Fruit fly (Drosophila melanogaster): Measurements from ENCODE around the gene Gr10b.

Gene Gr10b

dm6 chrX:11446792-11447405, 33.9 kb upstream of the Gr10b start (continued):
- peak; percentile 58 for TF ChIP-seq sd (tag; optimal IDR thresholded peaks at IDR 0.05)
- TF ChIP-seq CG13624 (GFP tag; optimal IDR thresholded peaks at IDR 0.05): peak; percentile 90
- peak; percentile 87 for TF ChIP-seq al (GFP tag; IDR thresholded peaks at IDR 0.05)
- peak; percentile 12 for TF ChIP-seq dm (GFP tag; optimal IDR thresholded peaks at IDR 0.05)
- peak; percentile 51 for TF ChIP-seq CG17568 (GFP tag; optimal IDR thresholded peaks at IDR 0.05)
- TF ChIP-seq CG7556 (GFP tag; optimal IDR thresholded peaks at IDR 0.05): peak; percentile 73
- no peak for TF ChIP-seq hth (optimal IDR thresholded peaks at IDR 0.05)
- TF ChIP-seq pfk (GFP tag; optimal IDR thresholded peaks at IDR 0.05): no peak
- no peak; the same call in 2 of the 3 replicates for TF ChIP-seq ase (GFP tag; IDR thresholded peaks at IDR 0.05)
- TF ChIP-seq Poxn (GFP tag; IDR thresholded peaks at IDR 0.05): peak; percentile 80
- TF ChIP-seq CG2712 (tag; optimal IDR thresholded peaks at IDR 0.05): peak; percentile 34
- no peak for TF ChIP-seq Sin3A (optimal IDR thresholded peaks at IDR 0.05)
- peak; percentile 91 for TF ChIP-seq Taf1 (GFP tag; IDR thresholded peaks at IDR 0.05)
- TF ChIP-seq Doc3 (GFP tag; IDR thresholded peaks at IDR 0.05; ENCODE audit: partially characterized antibody): no peak
- TF ChIP-seq CG13775 (GFP tag; optimal IDR thresholded peaks at IDR 0.05): peak; percentile 59
- peak; percentile 60 for TF ChIP-seq fd96Cb (tag; optimal IDR thresholded peaks at IDR 0.05)
- TF ChIP-seq dimm (GFP tag; IDR thresholded peaks at IDR 0.05): no peak
- peak; percentile 88 for TF ChIP-seq CG7839 (tag; optimal IDR thresholded peaks at IDR 0.05)
- TF ChIP-seq cwo (GFP tag; optimal IDR thresholded peaks at IDR 0.05): peak; percentile 83
- TF ChIP-seq Sry-β (GFP tag; optimal IDR thresholded peaks at IDR 0.05): no peak
- peak; percentile 78 for TF ChIP-seq B-H2 (GFP tag; optimal IDR thresholded peaks at IDR 0.05)
- TF ChIP-seq ara (GFP tag; IDR thresholded peaks at IDR 0.05): peak; percentile 6; the same call in 1 of the 2 replicates
- TF ChIP-seq ci (GFP tag; IDR thresholded peaks at IDR 0.05): peak; percentile 78
- peak; percentile 41 for TF ChIP-seq CG3163 (GFP tag; optimal IDR thresholded peaks at IDR 0.05)
- TF ChIP-seq org-1 (GFP tag; optimal IDR thresholded peaks at IDR 0.05): peak; percentile 71
- TF ChIP-seq pita (GFP tag; optimal IDR thresholded peaks at IDR 0.05): no peak
- TF ChIP-seq sug (tag; optimal IDR thresholded peaks at IDR 0.05): peak; percentile 75
- TF ChIP-seq prd (optimal IDR thresholded peaks at IDR 0.05): no peak
- TF ChIP-seq prd (GFP tag; IDR thresholded peaks at IDR 0.05): peak; percentile 85
- TF ChIP-seq wdn (GFP tag; IDR thresholded peaks at IDR 0.05): peak; percentile 86
- no peak for TF ChIP-seq ato (GFP tag; IDR thresholded peaks at IDR 0.05; ENCODE audit: partially characterized antibody)
- TF ChIP-seq eyg (GFP tag; optimal IDR thresholded peaks at IDR 0.05): peak; percentile 66
- peak; percentile 16 for TF ChIP-seq Nf-YC (tag; optimal IDR thresholded peaks at IDR 0.05)
- TF ChIP-seq CG4820 (GFP tag; optimal IDR thresholded peaks at IDR 0.05): peak; percentile 41
- peak in 1 of 2 experiments; percentile 17 for TF ChIP-seq Eip74EF (GFP tag; optimal IDR thresholded peaks at IDR 0.05)
- peak; percentile 48; the same call in 1 of the 2 replicates for TF ChIP-seq CG8765 (GFP tag; IDR thresholded peaks at IDR 0.05)
- TF ChIP-seq CG30431 (GFP tag; optimal IDR thresholded peaks at IDR 0.05): peak; percentile 26
- peak; percentile 47 for TF ChIP-seq chn (GFP tag; optimal IDR thresholded peaks at IDR 0.05)
- TF ChIP-seq Dip3 (GFP tag; optimal IDR thresholded peaks at IDR 0.05): peak; percentile 95
- no peak for TF ChIP-seq CG10979 (tag; optimal IDR thresholded peaks at IDR 0.05)
- TF ChIP-seq klu (GFP tag; IDR thresholded peaks at IDR 0.05): peak; percentile 58
- no peak for TF ChIP-seq Dip2 (GFP tag; IDR thresholded peaks at IDR 0.05)
- peak; percentile 79 for TF ChIP-seq CHES-1-like (GFP tag; optimal IDR thresholded peaks at IDR 0.05)
- peak; percentile 75 for TF ChIP-seq CG16815 (GFP tag; optimal IDR thresholded peaks at IDR 0.05)
- peak; percentile 97 for TF ChIP-seq CG2120 (GFP tag; optimal IDR thresholded peaks at IDR 0.05)
- peak; percentile 53; the same call in 1 of the 3 replicates for TF ChIP-seq H15 (GFP tag; IDR thresholded peaks at IDR 0.05)
- peak; percentile 73 for TF ChIP-seq Awh (GFP tag; IDR thresholded peaks at IDR 0.05)
- TF ChIP-seq Ets97D (GFP tag; optimal IDR thresholded peaks at IDR 0.05): peak; percentile 38
- no peak for TF ChIP-seq bigmax (GFP tag; optimal IDR thresholded peaks at IDR 0.05)
- TF ChIP-seq zen (tag; optimal IDR thresholded peaks at IDR 0.05): peak; percentile 41
- no peak for TF ChIP-seq sima (GFP tag; optimal IDR thresholded peaks at IDR 0.05)
